Worm (Caenorhabditis elegans): ENCODE data around the gene C05D12.5.

DNA sequence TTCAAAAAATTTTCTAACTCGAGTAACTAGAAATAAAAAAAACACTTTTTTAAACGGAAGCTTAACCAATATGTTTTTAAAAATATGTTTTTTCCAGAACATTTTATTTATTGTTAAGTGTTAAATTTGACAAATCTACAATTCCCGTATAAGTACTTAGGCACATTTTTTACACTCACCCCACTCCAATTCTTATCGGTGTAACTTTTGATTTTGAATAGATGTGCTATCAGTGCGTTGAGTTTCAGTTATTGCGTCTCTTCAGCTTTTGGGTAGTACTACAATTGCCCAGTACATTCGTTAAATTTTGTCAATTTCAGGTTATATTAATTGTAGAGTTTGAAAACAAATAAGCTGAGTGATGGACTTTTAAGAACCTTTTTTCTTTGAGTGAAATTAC lies 10.0 kb upstream of the C05D12.5 start:
- TF ChIP-seq egl-27 (tag; optimal IDR thresholded peaks at IDR 0.05): no peak
- no peak for TF ChIP-seq zfp-2 (tag; optimal IDR thresholded peaks at IDR 0.05)
- TF ChIP-seq lin-13 (GFP tag; optimal IDR thresholded peaks at IDR 0.05): no peak
- TF ChIP-seq Y105C5A.15 (GFP tag; IDR thresholded peaks at IDR 0.05): no peak
- TF ChIP-seq unc-62 (GFP tag; optimal IDR thresholded peaks at IDR 0.05 in 1 of 2): no peak
- TF ChIP-seq unc-62 (tag; optimal IDR thresholded peaks at IDR 0.05): no peak
- TF ChIP-seq madf-5 (GFP tag; IDR thresholded peaks at IDR 0.05): no peak
- no peak for TF ChIP-seq snpc-1.2 (GFP tag; IDR thresholded peaks at IDR 0.05)
- no peak for TF ChIP-seq lin-39 (tag; optimal IDR thresholded peaks at IDR 0.05)
- no peak for TF ChIP-seq ama-1 (optimal IDR thresholded peaks at IDR 0.05)
- TF ChIP-seq pha-4 (GFP tag; IDR thresholded peaks at IDR 0.05): no peak
- TF ChIP-seq pha-4 (tag; optimal IDR thresholded peaks at IDR 0.05): no peak
- TF ChIP-seq lsy-2 (tag; optimal IDR thresholded peaks at IDR 0.05): no peak
- no peak for TF ChIP-seq ceh-82 (tag; optimal IDR thresholded peaks at IDR 0.05)
- no peak for TF ChIP-seq nhr-77 (tag; optimal IDR thresholded peaks at IDR 0.05)
- TF ChIP-seq mxl-3 (GFP tag; optimal IDR thresholded peaks at IDR 0.05): no peak
